Worm (Caenorhabditis elegans) whole organism, L4 larva: ENCODE measurements around the gene tlk-1.

Experiments used
- D1046.2 ChIP-seq: fragments of 200-800 bp; sonication (Bioruptor generic); IDR thresholded peaks from 2 replicates; pipeline ENCODE4 v1.3.6; 2022; ENCODE audit warnings: missing genetic modification characterization, missing compliant biosample characterization
- F37D6.2 ChIP-seq: sonication (generic microtip); optimal IDR thresholded peaks from 2 replicates; lab custom pipeline; 2016; ENCODE audit warnings: mild to moderate bottlenecking, missing genetic modification characterization, missing compliant biosample characterization
- F44E2.7 ChIP-seq: fragments of 200-800 bp; sonication (Bioruptor generic); IDR thresholded peaks from 2 replicates; pipeline ENCODE4 v2.1.2; 2022; ENCODE audit warnings: missing genetic modification characterization, missing compliant biosample characterization
- F49E8.2 ChIP-seq: sonication (generic microtip); optimal IDR thresholded peaks from 2 replicates; lab custom pipeline; 2016; ENCODE audit warnings: missing compliant biosample characterization, mild to moderate bottlenecking, missing genetic modification characterization, borderline replicate concordance
- T20F7.1 ChIP-seq: fragments of 200-800 bp; sonication (Bioruptor generic); optimal IDR thresholded peaks from 2 replicates; lab custom pipeline; 2018; ENCODE audit warnings: mild to moderate bottlenecking, missing genetic modification characterization, missing compliant biosample characterization
- T26A8.4 ChIP-seq: fragments of 200-800 bp; sonication (Bioruptor generic); IDR thresholded peaks from 2 replicates; pipeline ENCODE4 v1.3.6; 2022; ENCODE audit warnings: missing genetic modification characterization, missing compliant biosample characterization
- Y48G9A.11 ChIP-seq: fragments of 200-800 bp; sonication (Bioruptor generic); IDR thresholded peaks from 2 replicates; pipeline ENCODE4 v1.3.6; 2022; ENCODE audit warnings: missing genetic modification reagents, missing genetic modification characterization, missing compliant biosample characterization
- Y5F2A.4 ChIP-seq: fragments of 200-800 bp; sonication (Bioruptor generic); optimal IDR thresholded peaks from 2 replicates; lab custom pipeline; 2018; ENCODE audit warnings: mild to moderate bottlenecking, missing genetic modification characterization, missing compliant biosample characterization
- Y75B8A.6 ChIP-seq: fragments of 200-800 bp; sonication (Bioruptor generic); IDR thresholded peaks from 2 replicates; pipeline ENCODE4 v1.3.6; 2022; ENCODE audit warnings: missing genetic modification reagents, missing genetic modification characterization, missing compliant biosample characterization
- ZK337.2 ChIP-seq: fragments of 200-800 bp; sonication (Bioruptor generic); IDR thresholded peaks from 2 replicates; pipeline ENCODE4 v1.3.6; 2022; ENCODE audit warnings: missing genetic modification reagents, missing genetic modification characterization, missing compliant biosample characterization
- aly-2 ChIP-seq: sonication (generic microtip); optimal IDR thresholded peaks from 2 replicates; lab custom pipeline; 2018; ENCODE audit warnings: missing biosample characterization, missing genetic modification characterization
- arid-1 ChIP-seq: fragments of 200-800 bp; sonication (Bioruptor generic); conservative IDR thresholded peaks from 2 replicates; pipeline ENCODE4 v1.3.6; 2022; ENCODE audit warnings: missing genetic modification reagents, missing genetic modification characterization, missing compliant biosample characterization
- ceh-28 ChIP-seq: fragments of 150-350 bp; optimal IDR thresholded peaks from 2 replicates; lab custom pipeline; 2014; ENCODE audit warnings: missing biosample characterization, missing genetic modification reagents, missing genetic modification characterization
- ceh-82 ChIP-seq: sonication (generic microtip); optimal IDR thresholded peaks from 2 replicates; lab custom pipeline; 2017; ENCODE audit warnings: missing biosample characterization, missing genetic modification characterization
- ces-1 ChIP-seq: fragments of 150-350 bp; sonication (generic microtip); optimal IDR thresholded peaks from 4 replicates; lab custom pipeline; 2014; ENCODE audit warnings: missing biosample characterization, missing genetic modification reagents, missing genetic modification characterization
- cey-2 ChIP-seq: sonication (generic microtip); optimal IDR thresholded peaks from 3 replicates; lab custom pipeline; 2017; ENCODE audit warnings: missing genetic modification characterization, mild to moderate bottlenecking, missing compliant biosample characterization, antibody characterized with exemption, borderline replicate concordance; ENCODE audit not compliant: insufficient read depth
- daf-12 ChIP-seq: fragments of 150-350 bp; optimal IDR thresholded peaks from 2 replicates; lab custom pipeline; 2014; ENCODE audit warnings: missing biosample characterization, missing genetic modification reagents, missing genetic modification characterization
- daf-16 ChIP-seq, 3 experiments: sonication (generic microtip); optimal IDR thresholded peaks; 2 replicates each; lab custom pipeline; 2016 to 2017; ENCODE audit warnings: missing genetic modification characterization in 3 of 3, missing genetic modification reagents in 3 of 3, mild to moderate bottlenecking in 2 of 3, missing compliant biosample characterization in 2 of 3, missing biosample characterization in 1 of 3, moderate library complexity in 1 of 3
- duxl-1 ChIP-seq: sonication (generic microtip); optimal IDR thresholded peaks from 2 replicates; lab custom pipeline; 2016; ENCODE audit warnings: mild to moderate bottlenecking, missing genetic modification characterization, moderate library complexity, missing compliant biosample characterization; ENCODE audit not compliant: poor library complexity
- egl-27 ChIP-seq: sonication (generic microtip); optimal IDR thresholded peaks from 3 replicates; lab custom pipeline; 2017; ENCODE audit warnings: missing biosample characterization, missing genetic modification reagents, missing genetic modification characterization
- egl-43 ChIP-seq: fragments of 200-800 bp; sonication (Bioruptor generic); IDR thresholded peaks from 2 replicates; pipeline ENCODE4 v1.3.6; 2022; ENCODE audit warnings: missing genetic modification reagents, missing genetic modification characterization, missing compliant biosample characterization
- fkh-10 ChIP-seq: fragments of 150-350 bp; optimal IDR thresholded peaks from 2 replicates; lab custom pipeline; 2014; ENCODE audit warnings: missing biosample characterization, missing genetic modification reagents, missing genetic modification characterization
- fos-1 ChIP-seq: fragments of 150-350 bp; optimal IDR thresholded peaks from 2 replicates; lab custom pipeline; 2014; ENCODE audit warnings: missing biosample characterization, missing genetic modification characterization
- gei-8 ChIP-seq: fragments of 200-800 bp; sonication (Bioruptor generic); optimal IDR thresholded peaks from 2 replicates; lab custom pipeline; 2018; ENCODE audit warnings: mild to moderate bottlenecking, missing genetic modification characterization, missing compliant biosample characterization
- hif-1 ChIP-seq, 2 experiments: sonication (generic microtip); optimal IDR thresholded peaks; 2 replicates each; lab custom pipeline; 2016 to 2017; ENCODE audit warnings: missing compliant biosample characterization in 2 of 2, missing genetic modification characterization in 2 of 2, missing genetic modification reagents in 2 of 2, missing genotype in 2 of 2, mild to moderate bottlenecking in 1 of 2
- lin-1 ChIP-seq: fragments of 200-800 bp; sonication (Bioruptor generic); IDR thresholded peaks from 2 replicates; pipeline ENCODE4 v1.3.6; 2022; ENCODE audit warnings: missing genetic modification reagents, missing genetic modification characterization, missing compliant biosample characterization
- lin-13 ChIP-seq: fragments of 150-350 bp; optimal IDR thresholded peaks from 2 replicates; lab custom pipeline; 2014; ENCODE audit warnings: missing biosample characterization, missing genetic modification reagents, missing genetic modification characterization
- lsy-2 ChIP-seq, 2 experiments: fragments of 150-350 bp in 1 of 2; sonication (generic microtip) in 1 of 2; optimal IDR thresholded peaks; 2 replicates each; lab custom pipeline; 2014 to 2017; ENCODE audit warnings: missing biosample characterization in 2 of 2, missing genetic modification characterization in 2 of 2
- mxl-3 ChIP-seq: fragments of 200-800 bp; sonication (Bioruptor generic); optimal IDR thresholded peaks from 2 replicates; lab custom pipeline; 2018; ENCODE audit warnings: mild to moderate bottlenecking, missing genetic modification characterization, missing compliant biosample characterization
- nhr-10 ChIP-seq: fragments of 150-350 bp; optimal IDR thresholded peaks from 2 replicates; lab custom pipeline; 2014; ENCODE audit warnings: missing biosample characterization, missing genetic modification characterization
- nhr-102 ChIP-seq: sonication (generic microtip); optimal IDR thresholded peaks from 2 replicates; lab custom pipeline; 2016; ENCODE audit warnings: mild to moderate bottlenecking, missing genetic modification characterization, moderate library complexity, missing compliant biosample characterization
- nhr-111 ChIP-seq: fragments of 200-800 bp; sonication (Bioruptor generic); optimal IDR thresholded peaks from 2 replicates; lab custom pipeline; 2018; ENCODE audit warnings: mild to moderate bottlenecking, missing genetic modification characterization, missing compliant biosample characterization
- nhr-237 ChIP-seq: sonication (generic microtip); optimal IDR thresholded peaks from 2 replicates; lab custom pipeline; 2017; ENCODE audit warnings: missing biosample characterization, missing genetic modification characterization
- nhr-41 ChIP-seq: fragments of 200-800 bp; sonication (Bioruptor generic); IDR thresholded peaks from 2 replicates; pipeline ENCODE4 v1.3.6; 2022; ENCODE audit warnings: missing genetic modification reagents, missing genetic modification characterization, missing compliant biosample characterization
- nhr-42 ChIP-seq: fragments of 200-800 bp; sonication (Bioruptor generic); IDR thresholded peaks from 2 replicates; pipeline ENCODE4 v1.3.6; 2022; ENCODE audit warnings: missing genetic modification characterization, missing compliant biosample characterization
- nhr-48 ChIP-seq: sonication (generic microtip); optimal IDR thresholded peaks from 2 replicates; lab custom pipeline; 2016; ENCODE audit warnings: mild to moderate bottlenecking, missing genetic modification characterization, missing compliant biosample characterization
- nhr-6 ChIP-seq: fragments of 150-350 bp; optimal IDR thresholded peaks from 2 replicates; lab custom pipeline; 2014; ENCODE audit warnings: missing biosample characterization, missing genetic modification characterization
- pqm-1 ChIP-seq: sonication (generic microtip); optimal IDR thresholded peaks from 2 replicates; lab custom pipeline; 2017; ENCODE audit warnings: missing biosample characterization, missing genetic modification characterization
- rbr-2 ChIP-seq: sonication (generic microtip); optimal IDR thresholded peaks from 2 replicates; lab custom pipeline; 2016; ENCODE audit warnings: missing genotype, missing genetic modification characterization, missing compliant biosample characterization
- saeg-2 ChIP-seq: fragments of 200-800 bp; sonication (Bioruptor generic); IDR thresholded peaks from 2 replicates; pipeline ENCODE4 v1.3.6; 2022; ENCODE audit warnings: missing genetic modification reagents, missing genetic modification characterization, missing compliant biosample characterization
- skn-1 ChIP-seq: fragments of 150-350 bp; optimal IDR thresholded peaks from 2 replicates; lab custom pipeline; 2014; ENCODE audit warnings: missing biosample characterization, missing genetic modification characterization
- snpc-1.2 ChIP-seq: fragments of 200-800 bp; sonication (Bioruptor generic); IDR thresholded peaks from 2 replicates; pipeline ENCODE4 v1.3.6; 2022; ENCODE audit warnings: missing genetic modification reagents, missing genetic modification characterization, missing compliant biosample characterization
- snpc-4 ChIP-seq: fragments of 150-350 bp; optimal IDR thresholded peaks from 2 replicates; lab custom pipeline; 2014; ENCODE audit warnings: missing biosample characterization, missing genetic modification characterization
- spr-1 ChIP-seq: sonication (generic microtip); optimal IDR thresholded peaks from 2 replicates; lab custom pipeline; 2016; ENCODE audit warnings: mild to moderate bottlenecking, missing genetic modification characterization, missing compliant biosample characterization
- spr-3 ChIP-seq: fragments of 200-800 bp; sonication (Bioruptor generic); optimal IDR thresholded peaks from 2 replicates; lab custom pipeline; 2018; ENCODE audit warnings: mild to moderate bottlenecking, missing genetic modification characterization, missing compliant biosample characterization
- unc-130 ChIP-seq: sonication (generic microtip); optimal IDR thresholded peaks from 2 replicates; lab custom pipeline; 2016; ENCODE audit warnings: missing genetic modification reagents, missing genetic modification characterization, missing compliant biosample characterization
- unc-39 ChIP-seq: sonication (generic microtip); optimal IDR thresholded peaks from 2 replicates; lab custom pipeline; 2017; ENCODE audit warnings: missing biosample characterization, missing genetic modification characterization
- unc-62 ChIP-seq, 3 experiments: fragments of 150-350 bp in 1 of 3; sonication (generic microtip); optimal IDR thresholded peaks in 2 of 3; peaks in 1 of 3; 1 replicate in 1 of 3; 2 replicates in 2 of 3; lab custom pipeline; 2014 to 2017; ENCODE audit warnings: missing biosample characterization in 3 of 3, missing genetic modification characterization in 3 of 3, missing genetic modification reagents in 3 of 3, missing genotype in 1 of 3
- zfp-2 ChIP-seq: sonication (generic microtip); optimal IDR thresholded peaks from 2 replicates; lab custom pipeline; 2016; ENCODE audit warnings: mild to moderate bottlenecking, missing genetic modification characterization, missing compliant biosample characterization
- zip-11 ChIP-seq: fragments of 200-800 bp; sonication (Bioruptor generic); IDR thresholded peaks from 2 replicates; pipeline ENCODE4 v1.3.6; 2022; ENCODE audit warnings: missing genetic modification characterization, missing compliant biosample characterization
- zip-2 ChIP-seq: fragments of 150-350 bp; optimal IDR thresholded peaks from 2 replicates; lab custom pipeline; 2014; ENCODE audit warnings: missing biosample characterization, missing genetic modification characterization
- ztf-11 ChIP-seq: fragments of 150-350 bp; optimal IDR thresholded peaks from 2 replicates; lab custom pipeline; 2014; ENCODE audit warnings: missing biosample characterization, missing genetic modification characterization

The tlk-1 gene

ce11 chrIII:9751074-9751473 is 51.4 kb downstream of the tlk-1 start, which contains the start of gene T05G5.5 (continued):
- TF ChIP-seq Y48G9A.11 (GFP tag; lab: Robert Waterston, UW) (no peak), unc-130 (GFP tag; lab: Kevin White, UChicago) (no peak), egl-27 (tag; lab: Kevin White, UChicago) (no peak), F37D6.2 (tag; lab: Kevin White, UChicago) (no peak), fkh-10 (GFP tag; lab: Kevin White, UChicago) (no peak), ZK337.2 (GFP tag; lab: Robert Waterston, UW) (no peak), zfp-2 (tag; lab: Kevin White, UChicago) (no peak), F49E8.2 (tag; lab: Kevin White, UChicago) (no peak), mxl-3 (GFP tag; lab: Kevin White, UChicago) (no peak), lin-1 (GFP tag; lab: Robert Waterston, UW) (no peak), zip-11 (GFP tag; lab: Robert Waterston, UW) (no peak), spr-3 (GFP tag; lab: Kevin White, UChicago) (no peak), snpc-1.2 (GFP tag; lab: Robert Waterston, UW) (no peak), nhr-10 (tag; lab: Kevin White, UChicago) (no peak), D1046.2 (no peak), hif-1 (tag; optimal IDR thresholded peaks at IDR 0.05; lab: Kevin White, UChicago) (no peak), gei-8 (GFP tag; lab: Kevin White, UChicago) (no peak), nhr-48 (tag; lab: Kevin White, UChicago) (no peak), Y75B8A.6 (GFP tag; lab: Robert Waterston, UW) (no peak), rbr-2 (tag; lab: Kevin White, UChicago) (no peak), aly-2 (tag; lab: Kevin White, UChicago) (no peak), zip-2 (tag; lab: Kevin White, UChicago) (no peak), lsy-2 (tag; optimal IDR thresholded peaks at IDR 0.05; lab: Kevin White, UChicago) (peak in 1 of 2 experiments; percentile 18), pqm-1 (tag; lab: Kevin White, UChicago) (no peak), lin-13 (no peak), fos-1 (no peak), skn-1 (tag; lab: Kevin White, UChicago) (no peak), F44E2.7 (GFP tag; lab: Robert Waterston, UW) (no peak), ztf-11 (tag; lab: Kevin White, UChicago) (no peak), daf-16 (GFP tag; optimal IDR thresholded peaks at IDR 0.05; lab: Kevin White, UChicago) (no peak), daf-16 (tag; optimal IDR thresholded peaks at IDR 0.05; lab: Kevin White, UChicago) (peak; percentile 76), unc-62 (GFP tag; optimal IDR thresholded peaks at IDR 0.05 in 1 of 2; lab: Kevin White, UChicago) (peak in 1 of 2 experiments; percentile 26), unc-62 (tag; optimal IDR thresholded peaks at IDR 0.05; lab: Kevin White, UChicago) (no peak), ces-1 (GFP tag; lab: Kevin White, UChicago) (no peak), nhr-111 (GFP tag; lab: Kevin White, UChicago) (no peak), nhr-102 (tag; lab: Kevin White, UChicago) (peak; percentile 73), duxl-1 (peak; percentile 12), T20F7.1 (no peak), Y5F2A.4 (GFP tag; lab: Kevin White, UChicago) (no peak), T26A8.4 (GFP tag; lab: Robert Waterston, UW) (peak; percentile 70), daf-12 (no peak), unc-39 (no peak), egl-43 (GFP tag; lab: Robert Waterston, UW) (no peak), nhr-42 (GFP tag; lab: Robert Waterston, UW) (no peak), ceh-28 (tag; lab: Kevin White, UChicago) (no peak), snpc-4 (tag; lab: Kevin White, UChicago) (no peak), spr-1 (tag; lab: Kevin White, UChicago) (peak; percentile 3), nhr-6 (no peak), nhr-41 (GFP tag; lab: Robert Waterston, UW) (no peak), nhr-237 (tag; lab: Kevin White, UChicago) (no peak), saeg-2 (GFP tag; lab: Robert Waterston, UW) (no peak), arid-1 (GFP tag; lab: Robert Waterston, UW) (no peak), cey-2 (no peak), ceh-82 (no peak)
